Worm (Caenorhabditis elegans): Measurements from ENCODE around the gene B0280.11.
"Not testable (repeated sequence)": the region's sequence is repeated elsewhere in the genome, so short reads cannot be mapped to it uniquely, and the experiment has no call there.

The B0280.11 gene

DNA sequence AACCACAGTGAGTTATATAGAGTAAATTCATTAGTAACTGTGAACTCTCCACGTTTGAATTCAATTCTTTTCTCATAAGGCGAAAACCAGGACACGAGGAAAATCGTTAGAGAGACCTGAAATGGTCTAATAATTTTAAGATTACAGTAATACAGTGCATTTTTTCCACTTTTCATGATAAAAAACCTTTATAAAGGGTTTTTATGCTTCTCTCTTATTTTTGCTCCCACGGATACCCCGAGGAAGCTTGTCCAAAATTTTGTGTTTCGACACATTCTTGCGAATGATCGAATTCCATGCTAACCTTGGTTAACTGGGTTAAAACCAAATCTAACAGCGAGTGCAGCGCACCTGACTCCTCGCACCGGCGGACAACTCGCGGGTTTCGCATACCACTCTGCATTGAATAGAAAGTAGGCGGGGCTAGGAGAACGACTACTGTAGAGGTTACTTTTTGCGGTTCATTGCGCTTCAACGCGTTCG is 2.2 kb upstream of the B0280.11 start:
- TF ChIP-seq tbx-2 (tag; optimal IDR thresholded peaks at IDR 0.05) (no peak), lin-11 (tag; optimal IDR thresholded peaks at IDR 0.05) (no peak), ama-1 (optimal IDR thresholded peaks at IDR 0.05) (peak; percentile 58), hlh-30 (tag; optimal IDR thresholded peaks at IDR 0.05; ENCODE audit: insufficient read depth) (peak; percentile 59), che-1 (tag; optimal IDR thresholded peaks at IDR 0.05) (no peak), pha-2 (tag; optimal IDR thresholded peaks at IDR 0.05) (no peak), ref-2 (tag; optimal IDR thresholded peaks at IDR 0.05) (peak; percentile 13), eyg-1 (tag; optimal IDR thresholded peaks at IDR 0.05) (no peak), hlh-6 (tag; optimal IDR thresholded peaks at IDR 0.05) (no peak), dmd-4 (tag; optimal IDR thresholded peaks at IDR 0.05; ENCODE audit: borderline replicate concordance) (no peak), nhr-11 (tag; optimal IDR thresholded peaks at IDR 0.05) (no peak), unc-3 (GFP tag; conservative IDR thresholded peaks at IDR 0.05) (no peak), unc-3 (tag; optimal IDR thresholded peaks at IDR 0.05) (no peak), ceh-45 (GFP tag; IDR thresholded peaks at IDR 0.05) (no peak)

DNA sequence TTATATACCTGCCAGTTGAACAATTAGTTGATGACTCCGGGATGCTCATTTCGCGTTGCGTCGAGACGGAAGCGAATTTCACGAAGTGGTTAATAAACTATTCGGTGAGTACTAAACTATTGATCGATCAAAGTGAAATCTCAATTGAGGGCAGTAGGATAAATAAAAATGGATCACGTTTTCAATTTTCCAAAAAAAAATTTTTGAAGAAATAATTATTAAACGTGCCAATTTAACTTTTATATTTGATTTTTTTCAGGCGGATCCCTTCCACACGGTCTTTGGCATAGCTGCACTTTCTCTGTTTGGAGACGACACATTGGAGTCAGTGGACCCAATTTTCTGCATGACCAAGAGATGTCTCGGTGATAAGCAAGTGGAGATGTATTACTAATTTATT is 2.1 kb downstream of the B0280.11 start, which contains the start of gene B0280.17:
Gene B0280.17 (minus strand): TSS at position 101 of the 400 bp plus-strand sequence.
- TF ChIP-seq K09A11.1 (tag; optimal IDR thresholded peaks at IDR 0.05; ENCODE audit: insufficient read depth) (no peak), elt-4 (tag; optimal IDR thresholded peaks at IDR 0.05) (no peak), unc-42 (tag; optimal IDR thresholded peaks at IDR 0.05) (no peak), ref-2 (tag; optimal IDR thresholded peaks at IDR 0.05) (no peak), nhr-11 (tag; optimal IDR thresholded peaks at IDR 0.05) (no peak), fkh-6 (tag; optimal IDR thresholded peaks at IDR 0.05) (no peak), C38D4.7 (GFP tag; optimal IDR thresholded peaks at IDR 0.05) (no peak), hlh-15 (tag; optimal IDR thresholded peaks at IDR 0.05) (no peak), T23F11.4 (GFP tag; optimal IDR thresholded peaks at IDR 0.05) (no peak), npax-4 (tag; optimal IDR thresholded peaks at IDR 0.05) (no peak), ahr-1 (tag; optimal IDR thresholded peaks at IDR 0.05) (no peak), mec-3 (tag; optimal IDR thresholded peaks at IDR 0.05; ENCODE audit: borderline replicate concordance) (no peak), zip-5 (tag; optimal IDR thresholded peaks at IDR 0.05) (no peak), unc-3 (GFP tag; conservative IDR thresholded peaks at IDR 0.05) (no peak), unc-3 (tag; optimal IDR thresholded peaks at IDR 0.05) (no peak)

DNA sequence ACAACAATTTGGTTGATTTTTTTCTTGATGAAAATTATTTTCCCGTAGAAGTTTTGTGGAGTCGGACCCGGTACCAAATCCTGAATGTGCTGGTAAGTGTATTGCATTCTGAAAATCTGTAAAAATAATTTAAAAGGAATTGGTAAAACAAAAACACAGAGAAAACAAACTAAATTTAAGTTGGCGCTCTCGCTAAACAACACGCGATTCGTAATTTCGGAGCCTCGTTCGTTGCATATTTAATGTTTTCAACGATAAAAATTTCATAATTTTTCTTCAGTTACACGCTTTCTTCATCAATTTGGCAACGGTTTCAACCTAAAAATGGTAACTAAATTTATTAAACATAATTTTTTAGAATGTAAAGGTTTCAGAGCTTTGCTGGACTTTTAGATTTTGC is 4.5 kb downstream of the B0280.11 start, which contains the start of the genes pot-1 and ggtb-1:
Gene pot-1 (minus strand): TSS at position 120 of the 400 bp plus-strand sequence.
Gene ggtb-1 (plus strand): TSS at position 208 of the 400 bp plus-strand sequence.
- no peak for TF ChIP-seq fkh-10 (GFP tag; optimal IDR thresholded peaks at IDR 0.05)
- TF ChIP-seq elt-4 (tag; optimal IDR thresholded peaks at IDR 0.05), result no peak
- TF ChIP-seq ref-2 (tag; optimal IDR thresholded peaks at IDR 0.05), result no peak
- no peak for TF ChIP-seq ets-4 (tag; optimal IDR thresholded peaks at IDR 0.05)
- no peak for TF ChIP-seq lin-11 (tag; optimal IDR thresholded peaks at IDR 0.05)
- no peak for TF ChIP-seq nhr-232 (tag; optimal IDR thresholded peaks at IDR 0.05)
- no peak for TF ChIP-seq hlh-13 (GFP tag; optimal IDR thresholded peaks at IDR 0.05)
- no peak for TF ChIP-seq ceh-24 (tag; optimal IDR thresholded peaks at IDR 0.05)
- TF ChIP-seq fkh-6 (tag; optimal IDR thresholded peaks at IDR 0.05), result no peak
- TF ChIP-seq ceh-6 (GFP tag; optimal IDR thresholded peaks at IDR 0.05), result no peak
- no peak for TF ChIP-seq ama-1 (optimal IDR thresholded peaks at IDR 0.05)
- no peak for TF ChIP-seq F13H6.1 (tag; optimal IDR thresholded peaks at IDR 0.05)
- no peak for TF ChIP-seq pax-1 (tag; optimal IDR thresholded peaks at IDR 0.05)
- TF ChIP-seq nhr-11 (tag; optimal IDR thresholded peaks at IDR 0.05), result no peak
- TF ChIP-seq hlh-15 (tag; optimal IDR thresholded peaks at IDR 0.05), result no peak
- TF ChIP-seq hlh-30 (tag; optimal IDR thresholded peaks at IDR 0.05; ENCODE audit: insufficient read depth), result no peak
- TF ChIP-seq pha-4 (tag; optimal IDR thresholded peaks at IDR 0.05), result no peak
- TF ChIP-seq K02D7.2 (tag; optimal IDR thresholded peaks at IDR 0.05), result no peak
- no peak for TF ChIP-seq npax-4 (tag; optimal IDR thresholded peaks at IDR 0.05)
- no peak for TF ChIP-seq ceh-31 (tag; optimal IDR thresholded peaks at IDR 0.05)

DNA sequence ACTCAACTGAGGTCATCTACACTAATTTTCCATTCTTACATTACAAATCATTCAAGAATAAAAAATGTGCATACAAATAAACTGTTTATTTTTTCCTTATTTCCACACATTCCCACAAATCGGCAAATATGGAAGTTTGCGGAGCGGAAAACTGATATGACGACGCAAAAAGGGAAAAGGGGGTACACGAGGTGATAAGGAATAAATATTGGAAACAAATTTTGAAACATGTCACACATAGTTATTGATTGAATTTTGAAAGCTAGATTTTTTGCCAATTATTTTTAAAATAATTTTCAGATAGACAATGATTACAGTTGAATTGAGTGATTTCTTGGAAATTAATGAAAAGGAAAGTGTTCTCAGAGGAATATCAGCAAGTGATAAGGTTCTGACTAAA is 9.5 kb downstream of the B0280.11 start, which contains the start of gene viro-2:
Gene viro-2 (plus strand): TSS at position 301 of the 400 bp plus-strand sequence.
- not testable (repeated sequence) for TF ChIP-seq T23F11.4 (GFP tag; optimal IDR thresholded peaks at IDR 0.05); pha-2 (tag; optimal IDR thresholded peaks at IDR 0.05); pax-1 (tag; optimal IDR thresholded peaks at IDR 0.05)

Measured in whole organism, late embryonic.